Worm (Caenorhabditis elegans): ENCODE results near the gene F49F1.18.
"Not testable (repeated sequence)": the region's sequence is repeated elsewhere in the genome, so short reads cannot be mapped to it uniquely, and the experiment has no call there.

F49F1.18 gene

DNA sequence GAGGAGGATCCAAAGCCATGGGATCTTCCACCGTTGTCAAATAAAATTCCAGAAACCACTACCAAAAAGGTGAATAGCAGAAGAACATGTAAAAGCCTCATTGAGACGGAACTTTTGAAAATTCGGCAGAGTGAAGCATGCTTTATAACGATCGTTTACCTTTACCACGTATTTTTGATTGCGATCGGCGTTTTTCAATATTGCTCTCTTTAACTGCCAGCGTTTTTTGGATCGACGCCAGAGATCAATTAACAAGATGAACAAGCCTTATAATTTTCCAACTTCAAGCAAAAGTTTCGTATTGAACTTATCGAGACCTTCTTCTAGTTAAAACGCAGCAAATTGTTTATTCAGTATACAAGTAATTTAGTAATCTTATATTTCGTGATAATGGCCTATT is 1.1 kb downstream of the F49F1.18 start, which contains the start of gene F49F1.10:
Gene F49F1.10, minus strand, starts transcription at position 101 of the 400 bp plus-strand sequence.
- no peak for TF ChIP-seq alr-1 (tag; optimal IDR thresholded peaks at IDR 0.05; ENCODE audit: borderline replicate concordance)
- TF ChIP-seq mab-9 (GFP tag; IDR thresholded peaks at IDR 0.05), result no peak
- no peak for TF ChIP-seq unc-98 (GFP tag; IDR thresholded peaks at IDR 0.05)
- TF ChIP-seq ces-1 (GFP tag; optimal IDR thresholded peaks at IDR 0.05), result no peak
- no peak for TF ChIP-seq hlh-4 (tag; optimal IDR thresholded peaks at IDR 0.05)
- TF ChIP-seq xbp-1 (tag; optimal IDR thresholded peaks at IDR 0.05), result no peak
- no peak for TF ChIP-seq Y116A8C.19 (tag; optimal IDR thresholded peaks at IDR 0.05; ENCODE audit: borderline replicate concordance)
- TF ChIP-seq egl-13 (tag; optimal IDR thresholded peaks at IDR 0.05), result no peak
- no peak for TF ChIP-seq aly-2 (tag; optimal IDR thresholded peaks at IDR 0.05)
- no peak for TF ChIP-seq ztf-4 (tag; optimal IDR thresholded peaks at IDR 0.05)
- no peak for TF ChIP-seq lsy-2 (tag; optimal IDR thresholded peaks at IDR 0.05)
- no peak for TF ChIP-seq elt-3 (tag; optimal IDR thresholded peaks at IDR 0.05)
- TF ChIP-seq lir-3 (tag; optimal IDR thresholded peaks at IDR 0.05; ENCODE audit: poor library complexity), result no peak
- no peak for TF ChIP-seq lin-39 (tag; optimal IDR thresholded peaks at IDR 0.05)
- no peak for TF ChIP-seq ceh-63 (GFP tag; optimal IDR thresholded peaks at IDR 0.05)
- TF ChIP-seq blmp-1 (tag; optimal IDR thresholded peaks at IDR 0.05), result no peak

DNA sequence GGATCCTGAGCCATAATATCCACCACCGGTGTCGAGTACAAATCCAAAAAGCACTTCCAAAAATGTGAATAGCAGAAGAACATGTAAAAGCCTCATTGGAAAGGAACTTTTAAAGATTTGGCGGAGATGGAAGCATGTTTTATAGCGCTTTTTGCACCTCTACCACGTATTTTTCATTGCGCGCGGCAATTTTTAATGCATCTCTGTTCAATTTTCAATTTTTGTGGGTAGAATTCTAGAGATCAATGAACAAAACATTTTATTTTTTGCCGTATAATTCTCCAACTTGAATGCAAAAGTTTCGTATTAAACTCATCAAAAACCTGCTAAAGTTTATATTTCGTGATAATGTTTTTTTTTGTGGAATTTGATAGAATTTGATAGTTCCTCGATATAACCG is 2.7 kb downstream of the F49F1.18 start, which contains the start of gene F49F1.9:
Gene F49F1.9, minus strand, starts transcription at position 101 of the 400 bp plus-strand sequence.
- no peak for TF ChIP-seq pqm-1 (tag; optimal IDR thresholded peaks at IDR 0.05)
- TF ChIP-seq jun-1 (tag; optimal IDR thresholded peaks at IDR 0.05), result no peak
- no peak for TF ChIP-seq unc-86 (tag; optimal IDR thresholded peaks at IDR 0.05)
- no peak for TF ChIP-seq swsn-7 (tag; optimal IDR thresholded peaks at IDR 0.05)
- no peak for TF ChIP-seq ama-1 (optimal IDR thresholded peaks at IDR 0.05)
- no peak for TF ChIP-seq efl-3 (GFP tag; optimal IDR thresholded peaks at IDR 0.05)
- no peak for TF ChIP-seq tbx-2 (tag; optimal IDR thresholded peaks at IDR 0.05)
- no peak for TF ChIP-seq nhr-76 (tag; optimal IDR thresholded peaks at IDR 0.05)

DNA sequence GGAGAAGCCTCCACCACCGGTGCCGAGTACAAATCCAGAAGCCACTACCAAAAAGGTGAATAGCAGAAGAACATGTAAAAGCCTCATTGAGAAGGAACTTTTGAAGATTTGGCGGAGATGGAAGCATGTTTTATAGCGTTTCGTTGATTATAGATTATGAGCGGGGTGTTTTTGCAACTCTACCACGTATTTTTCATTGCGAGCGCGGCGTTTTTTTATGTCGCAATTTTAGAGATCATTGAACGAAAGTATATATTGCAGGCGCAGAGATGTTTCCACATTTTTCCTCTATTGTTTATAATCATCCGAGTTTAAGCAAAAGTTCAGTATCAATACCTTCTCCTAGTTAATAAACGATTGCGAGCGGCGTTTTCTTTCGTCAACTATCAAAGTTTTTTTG is 4.4 kb downstream of the F49F1.18 start, which contains the start of gene F49F1.17:
Gene F49F1.17, minus strand, starts transcription at position 101 of the 400 bp plus-strand sequence.
- TF ChIP-seq nhr-47 (tag; optimal IDR thresholded peaks at IDR 0.05) (no peak), aly-2 (tag; optimal IDR thresholded peaks at IDR 0.05) (no peak), isw-1 (GFP tag; IDR thresholded peaks at IDR 0.05) (no peak), aha-1 (tag; optimal IDR thresholded peaks at IDR 0.05) (no peak), ceh-82 (tag; optimal IDR thresholded peaks at IDR 0.05) (no peak)

DNA sequence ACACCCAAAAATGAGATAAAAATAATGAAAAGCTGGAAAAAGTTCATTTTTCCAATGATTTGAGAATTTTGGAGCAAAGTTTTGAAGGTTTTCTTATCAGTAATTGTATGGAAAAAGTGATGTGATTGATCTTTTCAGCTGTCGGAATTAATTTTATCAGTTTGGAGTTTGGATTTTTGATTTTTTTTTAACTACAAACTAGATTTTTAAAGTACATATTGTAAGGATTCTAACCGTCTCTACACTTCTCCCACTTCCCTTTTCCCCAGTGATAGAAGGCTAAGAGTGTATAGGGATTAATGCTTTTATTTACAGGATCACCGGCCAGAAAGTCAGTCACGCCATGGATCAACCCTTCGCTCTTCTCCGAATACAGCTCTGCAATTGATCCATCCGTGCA is 14.5 kb downstream of the F49F1.18 start, which contains the start of gene F49F1.7:
Gene F49F1.7, minus strand, starts transcription at position 101 of the 400 bp plus-strand sequence.
- not testable (repeated sequence) for TF ChIP-seq F16B12.6, xbp-1, pax-3 (tag; optimal IDR thresholded peaks at IDR 0.05)

DNA sequence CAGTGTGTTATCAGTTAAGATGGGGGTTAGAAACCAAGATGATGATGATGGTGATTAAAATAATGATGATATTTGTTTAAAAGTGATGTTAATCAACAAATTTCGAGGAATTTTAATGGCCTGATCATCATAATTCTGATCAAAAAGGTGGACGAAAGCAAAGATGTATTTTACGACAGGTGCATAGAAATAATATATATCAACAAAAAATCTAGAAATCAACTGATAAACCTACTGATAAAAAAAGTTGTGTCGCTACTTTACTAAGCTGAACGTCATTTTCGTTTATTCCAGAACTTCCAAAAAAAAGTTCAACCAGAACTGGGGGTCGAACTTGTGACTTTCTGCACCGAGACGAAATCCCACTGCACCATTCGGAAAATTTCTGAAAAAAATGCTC is 17.1 kb downstream of the F49F1.18 start, which contains the start of gene mul-1:
Gene mul-1, minus strand, starts transcription at position 84 of the 400 bp plus-strand sequence.
- no peak for TF ChIP-seq efl-1 (optimal IDR thresholded peaks at IDR 0.05)
- peak in 1 of 2 experiments; percentile 37 for TF ChIP-seq efl-1 (GFP tag; optimal IDR thresholded peaks at IDR 0.05 in 1 of 2)
- no peak for TF ChIP-seq ztf-11 (tag; optimal IDR thresholded peaks at IDR 0.05)
- no peak for TF ChIP-seq vab-15 (tag; optimal IDR thresholded peaks at IDR 0.05)
- TF ChIP-seq mef-2 (tag; optimal IDR thresholded peaks at IDR 0.05), result no peak
- TF ChIP-seq elt-2 (tag; optimal IDR thresholded peaks at IDR 0.05), result peak; percentile 59

All from whole organism, L1 larva.